Fruit fly (Drosophila melanogaster): Measurements from ENCODE around the gene BBS8.
A peak's percentile ranks its signal among the peaks of the same experiment; 100 is the strongest.

The BBS8 gene

DNA sequence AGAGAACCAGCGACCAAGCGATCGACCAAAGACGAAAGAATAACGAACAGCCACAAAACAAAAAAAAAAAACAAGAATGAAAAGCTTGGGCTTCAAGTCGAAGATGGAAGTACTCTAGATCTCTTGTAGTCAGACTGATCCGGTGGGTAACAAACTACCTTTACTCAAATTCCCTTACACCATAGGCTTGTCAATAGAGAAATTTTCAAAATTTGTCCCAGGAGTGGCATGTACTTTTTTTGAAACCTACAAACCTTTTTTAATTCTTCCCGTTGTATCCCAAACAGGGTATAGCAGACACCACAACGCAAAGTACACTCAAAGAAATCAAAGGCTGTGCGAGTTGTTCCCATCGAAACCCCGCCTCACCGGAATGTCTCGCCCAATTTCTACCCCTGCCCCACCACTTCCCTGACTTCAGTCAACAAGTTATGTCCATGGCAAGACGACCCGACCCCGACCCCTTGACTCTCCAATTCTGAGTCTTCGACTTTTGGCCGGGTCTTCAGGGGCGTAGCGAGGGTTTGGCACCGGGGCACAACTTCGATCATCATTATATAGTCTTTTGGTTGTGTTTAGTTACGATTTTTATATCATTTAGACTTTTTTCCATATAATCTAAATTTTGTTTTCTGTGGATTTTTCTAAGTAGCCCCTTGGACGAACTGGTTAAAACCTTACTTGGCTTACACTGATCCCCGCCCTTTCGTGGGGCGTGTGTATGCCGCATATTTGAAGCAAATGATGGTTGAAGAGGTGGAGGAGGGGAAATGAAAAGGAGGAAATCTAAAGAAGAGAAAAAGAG is 7.2 kb downstream of the BBS8 start (continued):
- TF ChIP-seq CG5180 (GFP tag; optimal IDR thresholded peaks at IDR 0.05) (no peak), CG2120 (GFP tag; optimal IDR thresholded peaks at IDR 0.05) (peak; percentile 79), Hr3 (GFP tag; optimal IDR thresholded peaks at IDR 0.05) (peak; percentile 14), vfl (GFP tag; optimal IDR thresholded peaks at IDR 0.05) (peak; percentile 59), CTCF (GFP tag; optimal IDR thresholded peaks at IDR 0.05) (no peak), CG11398 (GFP tag; optimal IDR thresholded peaks at IDR 0.05) (peak; percentile 63), gro (GFP tag; optimal IDR thresholded peaks at IDR 0.05) (peak; percentile 40), Six4 (GFP tag; optimal IDR thresholded peaks at IDR 0.05) (peak; percentile 34), ERR (GFP tag; optimal IDR thresholded peaks at IDR 0.05) (peak; percentile 38), Drgx (GFP tag; IDR thresholded peaks at IDR 0.05) (peak; percentile 58), CG12744 (GFP tag; optimal IDR thresholded peaks at IDR 0.05) (no peak), Hr78 (GFP tag; optimal IDR thresholded peaks at IDR 0.05) (peak in 1 of 2 experiments; percentile 89), CG8478 (optimal IDR thresholded peaks at IDR 0.05) (no peak), CG8944 (GFP tag; optimal IDR thresholded peaks at IDR 0.05) (peak; percentile 60), Chrac-16 (GFP tag; optimal IDR thresholded peaks at IDR 0.05) (peak; percentile 71), Opbp (GFP tag; IDR thresholded peaks at IDR 0.05; ENCODE audit: partially characterized antibody) (peak; percentile 40; the same call in 1 of the 3 replicates), Bdp1 (GFP tag; optimal IDR thresholded peaks at IDR 0.05) (peak; percentile 5), CG32772 (GFP tag; IDR thresholded peaks at IDR 0.05) (no peak), Rfx (GFP tag; IDR thresholded peaks at IDR 0.05) (peak; percentile 64; the same call in 1 of the 2 replicates), HHEX (GFP tag; optimal IDR thresholded peaks at IDR 0.05) (peak; percentile 44), ap (GFP tag; IDR thresholded peaks at IDR 0.05) (no peak), Dip2 (GFP tag; IDR thresholded peaks at IDR 0.05) (no peak), CG18011 (GFP tag; optimal IDR thresholded peaks at IDR 0.05) (no peak), nmo (GFP tag; optimal IDR thresholded peaks at IDR 0.05) (peak; percentile 49), prd (optimal IDR thresholded peaks at IDR 0.05) (no peak), prd (GFP tag; IDR thresholded peaks at IDR 0.05) (peak; percentile 64; the same call in 2 of the 3 replicates), Med (GFP tag) (peak; percentile 91), CG13775 (GFP tag; optimal IDR thresholded peaks at IDR 0.05) (peak; percentile 20), CG11247 (GFP tag; IDR thresholded peaks at IDR 0.05) (0 out of 2 replicates have a peak, but pooled peaks have one; percentile 24), chm (GFP tag; IDR thresholded peaks at IDR 0.05) (peak; percentile 58; the same call in 1 of the 2 replicates), lmd (GFP tag; IDR thresholded peaks at IDR 0.05) (peak; percentile 43; the same call in 1 of the 2 replicates), gem (tag; optimal IDR thresholded peaks at IDR 0.05) (peak; percentile 67), pfk (GFP tag; optimal IDR thresholded peaks at IDR 0.05) (no peak), Poxn (GFP tag; IDR thresholded peaks at IDR 0.05) (no peak), Trl (optimal IDR thresholded peaks at IDR 0.05) (no peak), Trl (GFP tag; optimal IDR thresholded peaks at IDR 0.05) (peak; percentile 38), abd-A (tag; optimal IDR thresholded peaks at IDR 0.05) (no peak), Hr39 (optimal IDR thresholded peaks at IDR 0.05) (no peak), slbo (GFP tag; IDR thresholded peaks at IDR 0.05) (peak; percentile 66), tna (GFP tag; IDR thresholded peaks at IDR 0.05; ENCODE audit: partially characterized antibody) (no peak), lov (optimal IDR thresholded peaks at IDR 0.05) (no peak), lov (GFP tag; IDR thresholded peaks at IDR 0.05) (0 out of 3 replicates have a peak, but pooled peaks have one; percentile 51), exex (tag; optimal IDR thresholded peaks at IDR 0.05) (no peak), disco-r (GFP tag; optimal IDR thresholded peaks at IDR 0.05) (no peak), ash1 (GFP tag; optimal IDR thresholded peaks at IDR 0.05) (no peak), Fer2 (tag; optimal IDR thresholded peaks at IDR 0.05) (no peak), tin (GFP tag; optimal IDR thresholded peaks at IDR 0.05) (peak; percentile 44), CG43689 (GFP tag; IDR thresholded peaks at IDR 0.05) (no peak), CG17328 (GFP tag; IDR thresholded peaks at IDR 0.05) (peak; percentile 55), CG15514 (GFP tag; optimal IDR thresholded peaks at IDR 0.05) (peak; percentile 13), CG7745 (tag; optimal IDR thresholded peaks at IDR 0.05) (no peak)
